Fruit fly (Drosophila melanogaster) whole organism, prepupa: ENCODE data around the gene PIG-T.

ENCODE experiments used
- CG3032 ChIP-seq: fragments of 200-800 bp; optimal IDR thresholded peaks from 2 replicates; lab custom pipeline; 2019; ENCODE audit warnings: missing biosample characterization, mild to moderate bottlenecking, missing genetic modification characterization, moderate library complexity
- CG3919 ChIP-seq: fragments of 200-800 bp; sonication (Bioruptor generic); optimal IDR thresholded peaks from 3 replicates; lab custom pipeline; 2016; ENCODE audit warnings: missing biosample characterization, missing genetic modification characterization
- CG4318 ChIP-seq: fragments of 200-800 bp; sonication (Bioruptor generic); optimal IDR thresholded peaks from 3 replicates; lab custom pipeline; 2017; ENCODE audit warnings: missing biosample characterization, mild to moderate bottlenecking, missing genetic modification characterization
- CG6792 ChIP-seq: fragments of 200-800 bp; sonication (Bioruptor generic); optimal IDR thresholded peaks from 3 replicates; lab custom pipeline; 2016; ENCODE audit warnings: missing biosample characterization, missing genetic modification characterization
- CG7368 ChIP-seq: fragments of 200-800 bp; sonication (Bioruptor generic); optimal IDR thresholded peaks from 3 replicates; lab custom pipeline; 2016; ENCODE audit warnings: missing biosample characterization, missing genetic modification characterization
- CG9139 ChIP-seq: fragments of 200-800 bp; sonication (Bioruptor generic); optimal IDR thresholded peaks from 3 replicates; lab custom pipeline; 2017; ENCODE audit warnings: missing biosample characterization, mild to moderate bottlenecking, missing genetic modification characterization
- Eip78C ChIP-seq: fragments of 200-800 bp; sonication (Bioruptor generic); peaks from one replicate; lab custom pipeline; 2016; ENCODE audit warnings: missing biosample characterization, missing genetic modification characterization
- Eip93F ChIP-seq: fragments of 200-800 bp; sonication (Bioruptor generic); optimal IDR thresholded peaks from 2 replicates; lab custom pipeline; 2016; ENCODE audit warnings: missing biosample characterization, mild to moderate bottlenecking, missing genetic modification characterization
- Hr38 ChIP-seq: sonication (Bioruptor generic); optimal IDR thresholded peaks from 2 replicates; lab custom pipeline; 2016; ENCODE audit warnings: missing biosample characterization, missing genetic modification characterization
- Hr39 ChIP-seq: fragments of 200-800 bp; sonication (Bioruptor generic); optimal IDR thresholded peaks from 2 replicates; lab custom pipeline; 2016; ENCODE audit warnings: missing biosample characterization, missing genetic modification characterization
- Smox ChIP-seq: fragments of 200-800 bp; sonication (Bioruptor generic); optimal IDR thresholded peaks from 3 replicates; lab custom pipeline; 2016; ENCODE audit warnings: missing biosample characterization, missing genetic modification characterization
- Sox102F ChIP-seq: fragments of 200-800 bp; sonication (Bioruptor generic); optimal IDR thresholded peaks from 2 replicates; lab custom pipeline; 2016; ENCODE audit warnings: missing biosample characterization, mild to moderate bottlenecking, missing genetic modification characterization
- acj6 ChIP-seq: fragments of 200-800 bp; sonication (Bioruptor generic); optimal IDR thresholded peaks from 3 replicates; lab custom pipeline; 2016; ENCODE audit warnings: missing biosample characterization, missing genetic modification characterization
- eg ChIP-seq: fragments of 200-800 bp; sonication (Bioruptor generic); IDR thresholded peaks from 3 replicates; pipeline ENCODE4 v1.3.6; 2022; ENCODE audit warnings: missing biosample characterization, missing genetic modification characterization
- net ChIP-seq: fragments of 200-800 bp; sonication (Bioruptor generic); optimal IDR thresholded peaks from 3 replicates; lab custom pipeline; 2016; ENCODE audit warnings: missing biosample characterization, missing genetic modification characterization
- salr ChIP-seq, 2 experiments: fragments of 200-800 bp; sonication (Bioruptor generic); optimal IDR thresholded peaks; 3 replicates each; lab custom pipeline; 2016 to 2018; ENCODE audit warnings: missing biosample characterization in 2 of 2, missing genetic modification characterization in 2 of 2, mild to moderate bottlenecking in 1 of 2

The PIG-T gene

DNA sequence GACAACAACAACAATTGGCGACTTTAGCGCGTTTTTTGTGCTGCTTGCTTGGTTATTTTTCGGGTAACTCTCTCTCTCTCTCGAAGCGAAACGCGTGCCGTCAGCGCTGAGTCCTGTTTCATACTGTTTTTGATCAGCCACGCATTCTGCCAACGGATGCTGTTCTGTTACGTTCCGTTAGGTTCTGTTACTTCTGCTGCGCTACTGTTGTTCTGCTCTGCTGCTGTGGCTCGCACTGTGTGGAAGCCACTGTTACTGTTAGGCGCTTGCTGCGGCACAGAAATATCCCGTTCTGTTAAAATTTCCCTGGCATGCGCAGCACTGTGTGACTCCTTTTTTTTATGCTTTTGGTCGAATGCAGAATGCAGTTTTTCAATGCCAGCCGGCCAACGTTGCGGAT, 40.0 kb downstream of the PIG-T start, which contains the start of gene nAChRalpha3:
TSS of gene nAChRalpha3 (minus strand) at position 101 of the 400 bp plus-strand sequence.
- TF ChIP-seq Eip78C (peak; percentile 17), Sox102F (no peak)
- TF ChIP-seq, all 60 proteins: peak for 1

DNA sequence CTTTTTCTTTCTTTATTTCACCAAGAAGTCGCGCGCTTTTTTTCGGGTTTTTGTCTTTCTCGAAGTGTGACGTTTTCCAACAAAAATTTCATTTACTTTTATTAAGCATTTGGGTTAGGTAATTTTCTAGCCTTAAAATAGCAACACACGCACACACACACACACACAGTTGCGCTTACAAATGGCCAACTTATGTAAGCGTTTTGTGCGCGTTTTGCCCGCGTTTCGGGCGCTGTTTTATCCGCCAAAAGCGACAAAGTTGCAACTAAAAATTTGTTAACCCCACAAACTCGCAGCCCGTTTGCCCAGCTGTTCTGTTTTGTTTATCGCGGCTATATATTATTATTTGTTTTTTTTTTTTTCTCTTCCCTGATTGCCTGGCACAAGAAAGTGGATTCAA, 40.7 kb downstream of the PIG-T start:
- TF ChIP-seq Eip93F (GFP tag; lab: Kevin White, UChicago) (no peak), CG3919 (GFP tag; lab: Kevin White, UChicago) (no peak), CG3032 (no peak), Hr38 (GFP tag; lab: Kevin White, UChicago) (no peak), CG4318 (no peak), CG7368 (GFP tag; lab: Kevin White, UChicago) (no peak), Smox (GFP tag; lab: Kevin White, UChicago) (no peak), Hr39 (no peak), CG9139 (GFP tag; lab: Kevin White, UChicago) (no peak), acj6 (GFP tag; lab: Kevin White, UChicago) (no peak), CG6792 (GFP tag; lab: Kevin White, UChicago) (no peak), eg (GFP tag; lab: Robert Waterston, UW) (no peak), net (GFP tag; lab: Kevin White, UChicago) (no peak), Eip78C (no peak), salr (GFP tag; optimal IDR thresholded peaks at IDR 0.05; lab: Kevin White, UChicago) (no peak)
- TF ChIP-seq, all 60 proteins: peak for 0
